Worm (Caenorhabditis elegans): ENCODE measurements around the gene sdz-13.

The sdz-13 gene

ce11 chrIV:10864031-10864430, 15.4 kb downstream of the sdz-13 start, which contains the start of gene nish-1:
Gene nish-1, plus strand, starts transcription at chrIV:10864331.
- TF ChIP-seq daf-16 (GFP tag; optimal IDR thresholded peaks at IDR 0.05): no peak
- TF ChIP-seq daf-16 (tag; optimal IDR thresholded peaks at IDR 0.05): no peak
- TF ChIP-seq sdz-12 (GFP tag; optimal IDR thresholded peaks at IDR 0.05): no peak
- no peak for TF ChIP-seq hlh-30 (tag; optimal IDR thresholded peaks at IDR 0.05; ENCODE audit: insufficient read depth)
- no peak for TF ChIP-seq ceh-20 (GFP tag; IDR thresholded peaks at IDR 0.05)
- no peak for TF ChIP-seq F37D6.2 (tag; optimal IDR thresholded peaks at IDR 0.05)
- TF ChIP-seq saeg-2 (GFP tag; IDR thresholded peaks at IDR 0.05): no peak
- TF ChIP-seq ztf-11 (tag; optimal IDR thresholded peaks at IDR 0.05): no peak
- no peak for TF ChIP-seq zag-1 (tag; optimal IDR thresholded peaks at IDR 0.05)
- TF ChIP-seq hif-1 (tag; optimal IDR thresholded peaks at IDR 0.05): no peak
- TF ChIP-seq nhr-237 (tag; optimal IDR thresholded peaks at IDR 0.05): no peak
- TF ChIP-seq madf-5 (GFP tag; IDR thresholded peaks at IDR 0.05): no peak
- TF ChIP-seq gei-8 (GFP tag; optimal IDR thresholded peaks at IDR 0.05): no peak
- no peak for TF ChIP-seq php-3 (GFP tag; IDR thresholded peaks at IDR 0.05)
- TF ChIP-seq tag-97 (GFP tag; IDR thresholded peaks at IDR 0.05): no peak
- TF ChIP-seq vab-7 (GFP tag; IDR thresholded peaks at IDR 0.05): no peak
- TF ChIP-seq ctbp-1 (GFP tag; IDR thresholded peaks at IDR 0.05): no peak
- TF ChIP-seq nhr-111 (GFP tag; optimal IDR thresholded peaks at IDR 0.05): no peak
- TF ChIP-seq D1046.2 (GFP tag; IDR thresholded peaks at IDR 0.05): no peak
- TF ChIP-seq lin-1 (GFP tag; IDR thresholded peaks at IDR 0.05): no peak

- TF ChIP-seq nhr-76 (tag; optimal IDR thresholded peaks at IDR 0.05) (no peak), gei-8 (GFP tag; optimal IDR thresholded peaks at IDR 0.05) (no peak), mes-2 (tag; optimal IDR thresholded peaks at IDR 0.05; ENCODE audit: poor library complexity, severe bottlenecking) (no peak), cey-2 (tag; optimal IDR thresholded peaks at IDR 0.05; ENCODE audit: borderline replicate concordance, insufficient read depth) (no peak), T26A8.4 (GFP tag; IDR thresholded peaks at IDR 0.05) (no peak), ZK546.5 (tag; optimal IDR thresholded peaks at IDR 0.05) (no peak), nhr-111 (GFP tag; optimal IDR thresholded peaks at IDR 0.05) (no peak), set-16 (GFP tag; IDR thresholded peaks at IDR 0.05) (no peak), unc-130 (GFP tag; optimal IDR thresholded peaks at IDR 0.05) (no peak), nhr-237 (tag; optimal IDR thresholded peaks at IDR 0.05) (no peak)
These were observed 18.3 kb downstream of the sdz-13 start, which contains the start of gene rbm-22 for ce11 chrIV:10861102-10861501. Gene rbm-22, plus strand, starts transcription at chrIV:10861402.

ce11 chrIV:10858300-10859016, 21.0 kb downstream of the sdz-13 start, which contains the start of the genes T11G6.2 and hars-1:
Gene T11G6.2, minus strand, starts transcription at chrIV:10858496.
Gene hars-1, plus strand, starts transcription at chrIV:10858957.
- TF ChIP-seq ZK546.5 (tag; optimal IDR thresholded peaks at IDR 0.05) (no peak), hlh-11 (tag; optimal IDR thresholded peaks at IDR 0.05) (peak; percentile 52), T26A8.4 (GFP tag; IDR thresholded peaks at IDR 0.05) (no peak), nhr-77 (tag; optimal IDR thresholded peaks at IDR 0.05) (peak; percentile 74), fos-1 (tag; optimal IDR thresholded peaks at IDR 0.05) (no peak), dmd-6 (GFP tag; IDR thresholded peaks at IDR 0.05) (peak; percentile 71; the same call in 1 of the 2 replicates), pqm-1 (tag; optimal IDR thresholded peaks at IDR 0.05) (peak; percentile 76), mep-1 (tag; optimal IDR thresholded peaks at IDR 0.05) (peak; percentile 34), mdl-1 (tag; optimal IDR thresholded peaks at IDR 0.05) (peak in 1 of 2 experiments; percentile 81), vab-7 (GFP tag; IDR thresholded peaks at IDR 0.05) (no peak), dve-1 (tag; optimal IDR thresholded peaks at IDR 0.05; ENCODE audit: insufficient read depth) (peak; percentile 36), dmd-9 (GFP tag; IDR thresholded peaks at IDR 0.05) (no peak), nhr-28 (tag; optimal IDR thresholded peaks at IDR 0.05) (peak; percentile 76), mxl-3 (GFP tag; optimal IDR thresholded peaks at IDR 0.05) (peak; percentile 98), hlh-30 (tag; optimal IDR thresholded peaks at IDR 0.05; ENCODE audit: insufficient read depth) (peak; percentile 83), lsy-2 (tag; optimal IDR thresholded peaks at IDR 0.05) (peak in 1 of 2 experiments; percentile 40), lin-38 (GFP tag; IDR thresholded peaks at IDR 0.05) (peak; percentile 66), mes-2 (tag; optimal IDR thresholded peaks at IDR 0.05; ENCODE audit: poor library complexity, severe bottlenecking) (peak; percentile 51), nhr-6 (tag; optimal IDR thresholded peaks at IDR 0.05) (peak; percentile 24), daf-16 (GFP tag; optimal IDR thresholded peaks at IDR 0.05) (no peak), daf-16 (tag; optimal IDR thresholded peaks at IDR 0.05) (peak; percentile 84)

All from whole organism, L4 larva.